Fruit fly (Drosophila melanogaster): Measurements from ENCODE around the gene hh.

dm6 chr3R:23120933-23121332 lies 20.8 kb downstream of the hh start:
- TF ChIP-seq h (optimal IDR thresholded peaks at IDR 0.05), result no peak
- no peak for TF ChIP-seq psq (optimal IDR thresholded peaks at IDR 0.05)
- no peak for TF ChIP-seq Sin3A (optimal IDR thresholded peaks at IDR 0.05)
- no peak for TF ChIP-seq insv (optimal IDR thresholded peaks at IDR 0.05)
- no peak for TF ChIP-seq ttk (optimal IDR thresholded peaks at IDR 0.05)
- TF ChIP-seq Myc (optimal IDR thresholded peaks at IDR 0.05), result no peak

Measured in Kc167 (cell line).